Worm (Caenorhabditis elegans) whole organism, young adult: ENCODE data around the gene W05B10.4.

Experiments used
- B0336.3 ChIP-seq: fragments of 200-800 bp; sonication (Bioruptor generic); IDR thresholded peaks from 2 replicates; pipeline ENCODE4 v1.3.6; 2022; ENCODE audit warnings: missing genetic modification characterization, missing compliant biosample characterization
- D2030.7 ChIP-seq: fragments of 200-800 bp; sonication (Bioruptor generic); IDR thresholded peaks from 2 replicates; pipeline ENCODE4 v1.3.6; 2022; ENCODE audit warnings: missing genetic modification reagents, missing genetic modification characterization, missing compliant biosample characterization
- F23B12.7 ChIP-seq: sonication (generic microtip); optimal IDR thresholded peaks from 2 replicates; lab custom pipeline; 2017; ENCODE audit warnings: missing genetic modification characterization, mild to moderate bottlenecking, missing compliant biosample characterization, antibody characterized with exemption, moderate library complexity; ENCODE audit not compliant: insufficient read depth
- F37B4.10 ChIP-seq: fragments of 200-800 bp; sonication (Bioruptor generic); IDR thresholded peaks from 2 replicates; pipeline ENCODE4 v1.3.6; 2022; ENCODE audit warnings: missing genetic modification characterization, missing compliant biosample characterization
- F52B5.7 ChIP-seq: sonication (generic microtip); optimal IDR thresholded peaks from 2 replicates; lab custom pipeline; 2016; ENCODE audit warnings: mild to moderate bottlenecking, missing genetic modification characterization, missing compliant biosample characterization
- K11D2.4 ChIP-seq: fragments of 200-800 bp; sonication (Bioruptor generic); IDR thresholded peaks from 2 replicates; pipeline ENCODE4 v1.3.6; 2022; ENCODE audit warnings: missing genetic modification reagents, missing genetic modification characterization, missing compliant biosample characterization
- T26A5.8 ChIP-seq: sonication (generic microtip); optimal IDR thresholded peaks from 2 replicates; lab custom pipeline; 2016; ENCODE audit warnings: missing genetic modification characterization, missing compliant biosample characterization
- Y53F4B.3 ChIP-seq: fragments of 200-800 bp; sonication (Bioruptor generic); IDR thresholded peaks from 2 replicates; pipeline ENCODE4 v1.3.6; 2022; ENCODE audit warnings: missing genetic modification reagents, missing genetic modification characterization, missing compliant biosample characterization
- Y53G8AR.9 ChIP-seq: fragments of 200-800 bp; sonication (Bioruptor generic); conservative IDR thresholded peaks from 2 replicates; pipeline ENCODE4 v1.3.6; 2022; ENCODE audit warnings: missing genetic modification reagents, missing genetic modification characterization, missing compliant biosample characterization
- Y95B8A.8 ChIP-seq: fragments of 200-800 bp; sonication (Bioruptor generic); IDR thresholded peaks from 2 replicates; pipeline ENCODE4 v1.3.6; 2022; ENCODE audit warnings: missing genetic modification reagents, missing genetic modification characterization, missing compliant biosample characterization
- ZK185.1 ChIP-seq: sonication (generic microtip); optimal IDR thresholded peaks from 2 replicates; lab custom pipeline; 2016; ENCODE audit warnings: mild to moderate bottlenecking, missing genetic modification characterization, missing compliant biosample characterization; ENCODE audit not compliant: poor library complexity, severe bottlenecking
- attf-5 ChIP-seq: fragments of 200-800 bp; sonication (Bioruptor generic); optimal IDR thresholded peaks from 2 replicates; lab custom pipeline; 2018; ENCODE audit warnings: mild to moderate bottlenecking, missing genetic modification characterization, missing compliant biosample characterization
- bed-1 ChIP-seq: fragments of 200-800 bp; sonication (Bioruptor generic); IDR thresholded peaks from 2 replicates; pipeline ENCODE4 v1.3.6; 2022; ENCODE audit warnings: missing genetic modification reagents, missing genetic modification characterization, missing compliant biosample characterization
- bed-2 ChIP-seq: fragments of 200-800 bp; sonication (Bioruptor generic); IDR thresholded peaks from 2 replicates; pipeline ENCODE4 v1.3.6; 2022; ENCODE audit warnings: missing genetic modification reagents, missing genetic modification characterization, missing compliant biosample characterization
- ccch-3 ChIP-seq: fragments of 200-800 bp; sonication (Bioruptor generic); optimal IDR thresholded peaks from 2 replicates; lab custom pipeline; 2018; ENCODE audit warnings: mild to moderate bottlenecking, missing genetic modification characterization, missing compliant biosample characterization
- cebp-1 ChIP-seq, 2 experiments: fragments of 200-800 bp in 1 of 2; sonication (Bioruptor generic) in 1 of 2; sonication (generic microtip) in 1 of 2; IDR thresholded peaks in 1 of 2; optimal IDR thresholded peaks in 1 of 2; 2 replicates each; pipeline versions ENCODE4 v1.3.6 to Lab custom; 2017 to 2022; ENCODE audit warnings: missing compliant biosample characterization in 2 of 2, missing genetic modification characterization in 2 of 2, mild to moderate bottlenecking in 1 of 2, missing genetic modification reagents in 1 of 2, moderate library complexity in 1 of 2
- ceh-100 ChIP-seq: fragments of 200-800 bp; sonication (Bioruptor generic); IDR thresholded peaks from 2 replicates; pipeline ENCODE4 v1.3.6; 2022; ENCODE audit warnings: missing genetic modification reagents, missing genetic modification characterization, missing compliant biosample characterization
- dpff-1 ChIP-seq: sonication (generic microtip); optimal IDR thresholded peaks from 2 replicates; lab custom pipeline; 2017; ENCODE audit warnings: mild to moderate bottlenecking, missing genetic modification characterization, missing compliant biosample characterization
- ekl-4 ChIP-seq: fragments of 200-800 bp; sonication (Bioruptor generic); IDR thresholded peaks from 2 replicates; pipeline ENCODE4 v1.3.6; 2022; ENCODE audit warnings: missing genetic modification reagents, missing genetic modification characterization, missing compliant biosample characterization
- hrde-1 ChIP-seq: sonication (generic microtip); optimal IDR thresholded peaks from 2 replicates; lab custom pipeline; 2016; ENCODE audit warnings: missing genetic modification characterization, mild to moderate bottlenecking, missing compliant biosample characterization, moderate library complexity, missing genotype, missing genetic modification reagents, borderline replicate concordance
- hsf-1 ChIP-seq: fragments of 200-800 bp; sonication (Bioruptor generic); IDR thresholded peaks from 2 replicates; pipeline ENCODE4 v1.3.6; 2022; ENCODE audit warnings: missing genetic modification reagents, missing genetic modification characterization, missing compliant biosample characterization
- let-607 ChIP-seq, 2 experiments: fragments of 200-800 bp in 1 of 2; sonication (Bioruptor generic) in 1 of 2; sonication (generic microtip) in 1 of 2; optimal IDR thresholded peaks; 2 replicates each; lab custom pipeline; 2016 to 2018; ENCODE audit warnings: mild to moderate bottlenecking in 2 of 2, missing compliant biosample characterization in 2 of 2, missing genetic modification characterization in 2 of 2, moderate library complexity in 2 of 2, missing genotype in 1 of 2
- lin-26 ChIP-seq: fragments of 200-800 bp; sonication (Bioruptor generic); IDR thresholded peaks from 2 replicates; pipeline ENCODE4 v1.3.6; 2022; ENCODE audit warnings: missing genetic modification reagents, missing genetic modification characterization, missing compliant biosample characterization
- lin-40 ChIP-seq: sonication (generic microtip); optimal IDR thresholded peaks from 2 replicates; lab custom pipeline; 2016; ENCODE audit warnings: missing genetic modification characterization, mild to moderate bottlenecking, missing compliant biosample characterization, missing genotype, missing genetic modification reagents
- lsy-27 ChIP-seq: sonication (generic microtip); optimal IDR thresholded peaks from 2 replicates; lab custom pipeline; 2017; ENCODE audit warnings: missing genetic modification characterization, mild to moderate bottlenecking, missing compliant biosample characterization, antibody characterized with exemption, missing genotype, borderline replicate concordance; ENCODE audit not compliant: insufficient read depth
- madf-6 ChIP-seq: fragments of 200-800 bp; sonication (Bioruptor generic); IDR thresholded peaks from 2 replicates; pipeline ENCODE4 v1.3.6; 2022; ENCODE audit warnings: missing genetic modification reagents, missing genetic modification characterization, missing compliant biosample characterization
- madf-8 ChIP-seq: fragments of 200-800 bp; sonication (Bioruptor generic); conservative IDR thresholded peaks from 2 replicates; pipeline ENCODE4 v1.3.6; 2022; ENCODE audit warnings: missing genetic modification reagents, missing genetic modification characterization, missing compliant biosample characterization
- mes-4 ChIP-seq: sonication (generic microtip); optimal IDR thresholded peaks from 2 replicates; lab custom pipeline; 2016; ENCODE audit warnings: missing genotype, missing genetic modification characterization, missing compliant biosample characterization
- mxl-1 ChIP-seq: sonication (generic microtip); optimal IDR thresholded peaks from 2 replicates; lab custom pipeline; 2016; ENCODE audit warnings: missing genetic modification characterization, missing compliant biosample characterization
- nfya-1 ChIP-seq: sonication (generic microtip); optimal IDR thresholded peaks from 2 replicates; lab custom pipeline; 2017; ENCODE audit warnings: antibody characterized with exemption, missing compliant biosample characterization, missing genetic modification characterization, borderline replicate concordance; ENCODE audit not compliant: insufficient read depth
- nhr-120 ChIP-seq: fragments of 200-800 bp; sonication (Bioruptor generic); IDR thresholded peaks from 2 replicates; pipeline ENCODE4 v1.3.6; 2022; ENCODE audit warnings: missing genetic modification characterization, missing compliant biosample characterization
- nhr-90 ChIP-seq: sonication (generic microtip); optimal IDR thresholded peaks from 2 replicates; lab custom pipeline; 2016; ENCODE audit warnings: missing genotype, mild to moderate bottlenecking, missing genetic modification characterization, missing compliant biosample characterization
- pha-4 ChIP-seq: fragments of 150-350 bp; sonication (generic microtip); optimal IDR thresholded peaks from 2 replicates; lab custom pipeline; 2014; ENCODE audit warnings: missing biosample characterization, missing genetic modification reagents, missing genetic modification characterization
- rcor-1 ChIP-seq: fragments of 200-800 bp; sonication (Bioruptor generic); IDR thresholded peaks from 2 replicates; pipeline ENCODE4 v1.3.6; 2022; ENCODE audit warnings: missing genetic modification reagents, missing genetic modification characterization, missing compliant biosample characterization
- rpc-1 ChIP-seq, 2 experiments: fragments of 150-350 bp in 1 of 2; sonication (generic microtip) in 1 of 2; optimal IDR thresholded peaks; 2 replicates each; lab custom pipeline; 2014 to 2018; ENCODE audit warnings: missing biosample characterization in 1 of 2, missing genetic modification characterization in 1 of 2, missing genetic modification reagents in 1 of 2, missing genotype in 1 of 2
- unc-62 ChIP-seq: fragments of 150-350 bp; optimal IDR thresholded peaks from 2 replicates; lab custom pipeline; 2014; ENCODE audit warnings: missing biosample characterization, missing genetic modification reagents, missing genetic modification characterization
- ztf-28 ChIP-seq: fragments of 200-800 bp; sonication (Bioruptor generic); IDR thresholded peaks from 2 replicates; pipeline ENCODE4 v1.3.6; 2022; ENCODE audit warnings: missing genetic modification reagents, missing genetic modification characterization, missing compliant biosample characterization

The W05B10.4 gene

DNA sequence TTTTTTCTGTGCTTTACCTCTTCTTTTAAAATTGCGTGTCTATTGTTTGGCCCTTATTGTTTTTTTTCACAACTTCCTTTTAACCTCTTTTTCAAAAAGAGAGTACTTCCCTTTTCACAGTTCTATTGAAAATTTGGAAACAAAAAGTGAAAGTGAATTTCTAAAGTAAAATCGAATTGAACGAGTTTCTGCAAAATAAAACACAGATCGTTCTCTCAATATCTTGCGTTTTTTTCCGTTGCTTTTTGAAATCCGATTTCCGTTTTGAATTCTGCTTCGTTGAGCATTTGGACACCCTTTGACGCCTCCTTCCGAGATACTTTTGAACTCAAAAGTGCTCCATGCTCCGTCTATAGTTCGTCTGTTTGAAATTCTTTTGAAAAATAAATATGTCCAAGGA is 8.3 kb downstream of the W05B10.4 start:
- TF ChIP-seq mxl-1 (tag; lab: Kevin White, UChicago): no peak
- TF ChIP-seq bed-2 (GFP tag; lab: Robert Waterston, UW): no peak
- no peak for TF ChIP-seq ZK185.1 (tag; lab: Kevin White, UChicago)
- TF ChIP-seq let-607 (tag; optimal IDR thresholded peaks at IDR 0.05; lab: Kevin White, UChicago): no peak
- TF ChIP-seq lin-40 (tag; lab: Kevin White, UChicago): no peak
- TF ChIP-seq madf-6 (GFP tag; lab: Robert Waterston, UW): no peak
- TF ChIP-seq, all 124 proteins: peak for 0

DNA sequence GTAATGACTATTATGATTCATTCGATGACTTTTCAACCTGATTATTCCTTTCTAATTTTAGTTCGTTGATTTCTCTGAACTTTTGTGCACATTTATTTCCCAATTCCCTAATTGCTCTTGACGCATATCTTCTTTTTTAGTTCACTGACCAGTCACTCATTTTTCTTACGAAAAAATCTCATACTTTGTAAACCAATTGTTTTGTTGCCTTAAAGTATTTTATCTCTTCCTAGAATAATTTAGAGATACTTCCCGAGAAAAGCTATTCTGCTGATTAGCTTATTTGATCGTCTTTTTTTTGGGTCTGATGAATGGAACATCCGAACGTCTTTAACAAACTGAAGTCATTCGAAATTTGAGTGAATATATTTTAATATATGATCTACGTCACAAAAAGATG is 11.3 kb downstream of the W05B10.4 start:
- TF ChIP-seq Y53G8AR.9 (GFP tag; lab: Robert Waterston, UW): no peak
- TF ChIP-seq attf-5 (GFP tag; lab: Kevin White, UChicago): no peak
- no peak for TF ChIP-seq pha-4 (tag; lab: Kevin White, UChicago)
- TF ChIP-seq lsy-27: no peak
- TF ChIP-seq nhr-90 (tag; lab: Kevin White, UChicago): no peak
- no peak for TF ChIP-seq F23B12.7
- no peak for TF ChIP-seq D2030.7 (GFP tag; lab: Robert Waterston, UW)
- no peak for TF ChIP-seq nfya-1 (tag; lab: Kevin White, UChicago)
- no peak for TF ChIP-seq ztf-28 (GFP tag; lab: Robert Waterston, UW)
- no peak for TF ChIP-seq rpc-1 (optimal IDR thresholded peaks at IDR 0.05; lab: Kevin White, UChicago)
- no peak for TF ChIP-seq rpc-1 (tag; optimal IDR thresholded peaks at IDR 0.05; lab: Kevin White, UChicago)
- TF ChIP-seq madf-8 (GFP tag; lab: Robert Waterston, UW): no peak
- no peak for TF ChIP-seq F37B4.10 (GFP tag; lab: Robert Waterston, UW)
- TF ChIP-seq bed-1 (GFP tag; lab: Robert Waterston, UW): no peak
- TF ChIP-seq ekl-4 (GFP tag; lab: Robert Waterston, UW): no peak
- TF ChIP-seq cebp-1 (GFP tag; IDR thresholded peaks at IDR 0.05; lab: Robert Waterston, UW): no peak
- no peak for TF ChIP-seq cebp-1 (tag; optimal IDR thresholded peaks at IDR 0.05; lab: Kevin White, UChicago)
- TF ChIP-seq, all 124 proteins: peak for 0

DNA sequence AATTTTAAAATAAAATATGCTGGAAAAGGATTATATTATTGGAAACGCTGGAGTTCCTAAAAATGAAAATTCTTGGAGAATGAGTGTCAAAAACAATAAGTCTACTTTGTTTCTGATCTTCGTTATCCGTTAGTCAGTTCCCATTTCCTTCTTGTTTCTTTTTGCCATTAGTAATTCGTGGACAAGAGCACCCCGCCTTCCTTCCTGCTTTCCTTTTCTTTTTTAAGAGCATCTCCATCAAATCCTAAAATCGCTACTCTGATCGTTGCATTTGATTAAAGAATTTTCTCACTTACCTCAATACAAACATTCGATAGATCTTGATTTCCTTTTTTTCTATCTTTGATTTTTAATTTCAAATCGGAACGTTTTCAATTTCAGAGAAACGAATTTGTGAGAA is 11.8 kb downstream of the W05B10.4 start, which contains the start of gene frpr-15:
Gene frpr-15 (plus strand): TSS at position 301 of the 400 bp plus-strand sequence.
- TF ChIP-seq hrde-1 (no peak), B0336.3 (no peak), nhr-120 (no peak), rcor-1 (no peak), unc-62 (no peak), mes-4 (no peak), dpff-1 (tag; lab: Kevin White, UChicago) (no peak), ccch-3 (GFP tag; lab: Kevin White, UChicago) (no peak), K11D2.4 (GFP tag; lab: Robert Waterston, UW) (no peak), ceh-100 (GFP tag; lab: Robert Waterston, UW) (no peak), lin-26 (no peak), Y53F4B.3 (GFP tag; lab: Robert Waterston, UW) (no peak), T26A5.8 (tag; lab: Kevin White, UChicago) (no peak), F52B5.7 (tag; lab: Kevin White, UChicago) (no peak), hsf-1 (no peak), let-607 (tag; optimal IDR thresholded peaks at IDR 0.05; lab: Kevin White, UChicago) (no peak), Y95B8A.8 (GFP tag; lab: Robert Waterston, UW) (no peak)
